Worm (Caenorhabditis elegans) whole organism, midembryonic: ENCODE measurements around the gene str-31.

ENCODE experiments used
- T22C8.4 ChIP-seq: fragments of 200-800 bp; sonication (Bioruptor generic); IDR thresholded peaks from 2 replicates; pipeline ENCODE4 v1.3.6; 2022; ENCODE audit warnings: missing genetic modification characterization, missing compliant biosample characterization
- cog-1 ChIP-seq: sonication (generic microtip); optimal IDR thresholded peaks from 2 replicates; lab custom pipeline; 2016; ENCODE audit warnings: missing genetic modification characterization, missing compliant biosample characterization
- flt-1 ChIP-seq: fragments of 200-800 bp; sonication (Bioruptor generic); IDR thresholded peaks from 2 replicates; pipeline ENCODE4 v1.3.6; 2022; ENCODE audit warnings: missing genetic modification characterization, missing compliant biosample characterization
- klf-2 ChIP-seq: fragments of 200-800 bp; sonication (Bioruptor generic); conservative IDR thresholded peaks from 2 replicates; pipeline ENCODE4 v1.3.6; 2022; ENCODE audit warnings: missing genetic modification reagents, missing genetic modification characterization, missing compliant biosample characterization
- med-1 ChIP-seq: sonication (generic microtip); optimal IDR thresholded peaks from 2 replicates; lab custom pipeline; 2017; ENCODE audit warnings: missing genetic modification characterization, mild to moderate bottlenecking, missing compliant biosample characterization, antibody characterized with exemption, missing genetic modification reagents; ENCODE audit not compliant: insufficient read depth
- ref-1 ChIP-seq: fragments of 200-800 bp; sonication (Bioruptor generic); conservative IDR thresholded peaks from 2 replicates; pipeline ENCODE4 v1.3.6; 2022; ENCODE audit warnings: missing genetic modification reagents, missing genetic modification characterization, missing compliant biosample characterization
- tab-1 ChIP-seq: fragments of 200-800 bp; sonication (Bioruptor generic); IDR thresholded peaks from 2 replicates; pipeline ENCODE4 v1.3.6; 2022; ENCODE audit warnings: missing genetic modification characterization, missing compliant biosample characterization
- ztf-23 ChIP-seq: fragments of 200-800 bp; sonication (Bioruptor generic); IDR thresholded peaks from 2 replicates; pipeline ENCODE4 v1.3.6; 2022; ENCODE audit warnings: missing genetic modification reagents, missing genetic modification characterization, missing compliant biosample characterization
- ztf-29 ChIP-seq: fragments of 200-800 bp; sonication (Bioruptor generic); IDR thresholded peaks from 2 replicates; pipeline ENCODE4 v1.3.6; 2022; ENCODE audit warnings: missing genetic modification reagents, missing genetic modification characterization, missing compliant biosample characterization

str-31 gene

DNA sequence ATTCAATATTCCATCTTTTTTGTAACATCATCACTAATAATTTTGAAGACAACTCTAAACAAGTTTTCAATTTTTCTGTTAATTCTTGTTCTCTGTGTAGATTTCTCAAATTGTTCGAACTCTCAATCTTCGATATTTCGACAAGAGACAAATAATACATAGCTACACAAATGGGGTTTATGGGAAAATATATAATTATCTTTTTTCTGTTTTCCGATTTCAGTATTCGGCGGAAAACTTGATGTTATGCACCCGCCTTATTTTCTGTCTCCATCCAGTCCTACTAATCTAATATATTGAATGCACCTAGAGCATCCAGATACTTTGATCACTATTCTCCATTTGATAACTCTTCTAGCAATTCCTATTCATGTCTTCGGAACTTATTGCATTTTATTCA lies 30.5 kb upstream of the str-31 start, which contains the start of gene srh-268:
Gene srh-268, plus strand, starts transcription at position 301 of the 400 bp plus-strand sequence.
- TF ChIP-seq ref-1 (GFP tag; lab: Robert Waterston, UW) (no peak), ztf-29 (GFP tag; lab: Robert Waterston, UW) (no peak), klf-2 (GFP tag; lab: Robert Waterston, UW) (no peak), flt-1 (no peak), T22C8.4 (no peak), med-1 (GFP tag; lab: Kevin White, UChicago) (no peak), ztf-23 (GFP tag; lab: Robert Waterston, UW) (no peak), cog-1 (tag; lab: Kevin White, UChicago) (no peak)

DNA sequence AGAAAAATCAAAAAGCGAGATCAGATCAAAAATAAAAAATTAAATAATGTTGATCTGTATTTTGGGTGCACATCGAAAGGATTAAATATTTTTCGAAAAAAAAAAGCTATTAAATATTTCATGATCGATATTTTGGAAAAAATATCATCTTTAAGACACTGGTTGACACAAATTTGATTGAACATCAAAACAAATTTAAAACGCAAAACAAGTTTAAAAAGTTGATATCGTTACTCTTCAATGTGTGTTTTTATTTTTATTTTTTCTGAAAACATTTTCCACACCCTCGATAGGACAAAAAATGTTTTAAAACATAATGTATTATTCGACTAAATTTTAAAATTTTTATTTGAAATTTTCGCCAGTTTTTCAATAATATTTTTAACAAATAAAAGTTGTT lies 29.6 kb upstream of the str-31 start, which contains the start of gene C54F6.12:
Gene C54F6.12, minus strand, starts transcription at position 101 of the 400 bp plus-strand sequence.
- TF ChIP-seq T22C8.4 (no peak), ztf-23 (GFP tag; lab: Robert Waterston, UW) (no peak), klf-2 (GFP tag; lab: Robert Waterston, UW) (no peak), flt-1 (no peak), med-1 (GFP tag; lab: Kevin White, UChicago) (no peak), ztf-29 (GFP tag; lab: Robert Waterston, UW) (no peak), cog-1 (tag; lab: Kevin White, UChicago) (no peak), ref-1 (GFP tag; lab: Robert Waterston, UW) (no peak), tab-1 (GFP tag; lab: Robert Waterston, UW) (no peak)

DNA sequence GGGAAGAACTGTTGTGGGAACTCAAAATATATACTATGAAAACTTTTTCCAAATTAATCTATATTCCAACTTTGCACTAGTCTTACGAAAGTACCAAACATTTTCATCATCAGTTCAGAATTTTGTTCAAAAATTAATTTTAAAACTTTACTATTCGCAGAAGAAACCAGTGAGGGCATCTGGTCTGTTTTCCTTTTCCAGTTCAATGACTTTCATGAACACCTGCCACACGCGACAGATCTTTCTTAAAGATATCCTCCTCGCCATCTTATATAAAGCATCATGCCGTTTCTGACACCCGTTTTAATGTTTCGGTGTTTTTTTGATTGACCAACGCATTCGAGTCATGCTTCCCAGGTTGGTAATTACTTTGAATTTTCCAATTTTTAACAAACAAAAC lies 24.5 kb upstream of the str-31 start, which contains the start of gene C54F6.3:
Gene C54F6.3, plus strand, starts transcription at position 301 of the 400 bp plus-strand sequence.
- no peak for TF ChIP-seq tab-1 (GFP tag; lab: Robert Waterston, UW)

DNA sequence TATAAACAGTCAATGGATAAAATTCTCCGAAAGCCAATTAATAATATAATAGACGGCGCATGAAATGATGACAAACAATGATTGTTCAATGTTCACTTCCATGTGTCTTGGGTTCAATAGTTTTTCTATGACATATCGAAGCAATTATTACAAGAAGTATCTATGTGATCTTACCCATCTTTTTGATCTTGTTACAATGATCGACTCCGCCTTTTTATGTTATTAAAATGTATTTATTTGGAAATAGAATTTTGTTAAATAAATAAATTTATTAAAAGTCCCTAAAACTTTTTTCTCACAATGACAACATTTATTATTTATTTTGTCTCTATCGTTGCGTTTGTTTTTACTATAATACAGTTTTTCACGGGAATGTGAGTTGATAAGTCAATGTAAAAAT lies 21.4 kb upstream of the str-31 start, which contains the start of gene swt-2:
Gene swt-2, plus strand, starts transcription at position 301 of the 400 bp plus-strand sequence.
- TF ChIP-seq ztf-23 (GFP tag; lab: Robert Waterston, UW), result no peak
- no peak for TF ChIP-seq cog-1 (tag; lab: Kevin White, UChicago)
- TF ChIP-seq T22C8.4, result no peak
- TF ChIP-seq ref-1 (GFP tag; lab: Robert Waterston, UW), result no peak
- TF ChIP-seq ztf-29 (GFP tag; lab: Robert Waterston, UW), result no peak
- no peak for TF ChIP-seq klf-2 (GFP tag; lab: Robert Waterston, UW)
- no peak for TF ChIP-seq med-1 (GFP tag; lab: Kevin White, UChicago)
- TF ChIP-seq tab-1 (GFP tag; lab: Robert Waterston, UW), result no peak
- no peak for TF ChIP-seq flt-1

DNA sequence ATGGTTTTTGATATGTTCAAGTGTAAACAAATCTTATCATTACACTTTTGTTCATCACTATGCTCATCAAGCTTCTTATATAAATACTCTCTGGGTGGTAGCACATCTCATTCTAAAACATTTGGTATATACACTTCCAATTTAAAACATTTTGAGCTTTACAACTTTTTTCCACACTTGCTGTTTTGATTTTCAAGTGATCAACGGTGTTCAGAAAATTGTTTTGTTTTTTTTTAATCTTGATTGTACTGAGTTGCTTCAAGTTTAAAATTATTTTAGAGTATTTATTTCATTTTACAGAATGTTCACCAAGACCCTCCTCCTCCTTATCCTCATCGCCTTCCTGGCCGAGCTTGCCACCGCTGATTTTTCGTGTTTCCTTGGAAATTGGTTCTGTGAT lies 20.4 kb upstream of the str-31 start, which contains the start of gene C54F6.5:
Gene C54F6.5, plus strand, starts transcription at position 301 of the 400 bp plus-strand sequence.
- TF ChIP-seq ztf-29 (GFP tag; lab: Robert Waterston, UW) (no peak), cog-1 (tag; lab: Kevin White, UChicago) (no peak), ztf-23 (GFP tag; lab: Robert Waterston, UW) (no peak), ref-1 (GFP tag; lab: Robert Waterston, UW) (no peak), tab-1 (GFP tag; lab: Robert Waterston, UW) (no peak), flt-1 (no peak), klf-2 (GFP tag; lab: Robert Waterston, UW) (no peak), med-1 (GFP tag; lab: Kevin White, UChicago) (no peak), T22C8.4 (no peak)

DNA sequence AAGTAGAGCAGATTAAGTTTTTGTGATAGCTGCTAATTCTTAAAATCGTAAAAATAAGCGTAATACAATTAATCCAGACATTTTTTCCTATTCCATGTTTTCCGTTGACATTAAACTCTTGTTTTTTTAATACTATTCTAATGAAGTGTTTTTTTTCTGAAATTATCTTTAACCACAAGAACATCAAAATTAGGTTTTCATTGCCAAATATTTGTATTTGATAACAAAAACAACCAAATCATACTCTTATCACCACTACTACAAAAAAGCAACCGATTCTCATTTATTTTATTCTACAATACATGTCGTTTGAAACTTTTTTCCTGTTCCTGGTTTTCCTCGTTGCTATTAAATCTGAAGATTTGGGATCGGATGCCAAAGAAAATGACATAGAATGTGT lies 18.7 kb upstream of the str-31 start, which contains the start of gene C54F6.17:
Gene C54F6.17, plus strand, starts transcription at position 301 of the 400 bp plus-strand sequence.
- TF ChIP-seq ztf-29 (GFP tag; lab: Robert Waterston, UW), result no peak
- TF ChIP-seq ztf-23 (GFP tag; lab: Robert Waterston, UW), result no peak
- no peak for TF ChIP-seq cog-1 (tag; lab: Kevin White, UChicago)
- no peak for TF ChIP-seq ref-1 (GFP tag; lab: Robert Waterston, UW)
- no peak for TF ChIP-seq flt-1
- no peak for TF ChIP-seq klf-2 (GFP tag; lab: Robert Waterston, UW)
- TF ChIP-seq T22C8.4, result no peak
- no peak for TF ChIP-seq tab-1 (GFP tag; lab: Robert Waterston, UW)
- no peak for TF ChIP-seq med-1 (GFP tag; lab: Kevin White, UChicago)

ce11 chrV:7525695-7526094 lies 17.2 kb upstream of the str-31 start, which contains the start of gene C54F6.18:
C54F6.18 (plus strand) TSS chrV:7525995.
- TF ChIP-seq T22C8.4, result no peak
- no peak for TF ChIP-seq klf-2 (GFP tag; lab: Robert Waterston, UW)
- TF ChIP-seq tab-1 (GFP tag; lab: Robert Waterston, UW), result no peak
- no peak for TF ChIP-seq cog-1 (tag; lab: Kevin White, UChicago)
- TF ChIP-seq flt-1, result no peak
- TF ChIP-seq ztf-23 (GFP tag; lab: Robert Waterston, UW), result no peak
- TF ChIP-seq ref-1 (GFP tag; lab: Robert Waterston, UW), result no peak
- TF ChIP-seq med-1 (GFP tag; lab: Kevin White, UChicago), result no peak
- TF ChIP-seq ztf-29 (GFP tag; lab: Robert Waterston, UW), result no peak

DNA sequence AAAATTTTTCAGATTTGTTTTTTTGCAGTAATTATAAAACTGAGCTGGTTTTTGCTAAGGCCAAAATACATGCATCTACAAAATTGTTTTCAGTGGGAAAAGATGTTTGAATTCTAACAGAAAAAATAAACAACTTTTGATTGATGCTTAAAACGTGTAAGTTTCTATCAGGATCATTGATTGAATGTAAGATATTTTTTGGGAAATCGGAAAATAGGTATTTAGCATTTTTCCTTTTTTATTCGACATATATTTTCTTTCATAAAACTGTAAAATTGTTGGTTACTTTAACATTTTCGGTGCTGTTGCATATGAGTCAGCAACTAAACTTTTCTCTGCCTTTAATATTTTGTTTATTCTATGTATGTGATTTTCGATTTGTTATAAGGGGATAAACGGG lies 16.0 kb upstream of the str-31 start, which contains the start of gene C54F6.20:
Gene C54F6.20, plus strand, starts transcription at position 301 of the 400 bp plus-strand sequence.
- TF ChIP-seq flt-1, result no peak
- no peak for TF ChIP-seq med-1 (GFP tag; lab: Kevin White, UChicago)

DNA sequence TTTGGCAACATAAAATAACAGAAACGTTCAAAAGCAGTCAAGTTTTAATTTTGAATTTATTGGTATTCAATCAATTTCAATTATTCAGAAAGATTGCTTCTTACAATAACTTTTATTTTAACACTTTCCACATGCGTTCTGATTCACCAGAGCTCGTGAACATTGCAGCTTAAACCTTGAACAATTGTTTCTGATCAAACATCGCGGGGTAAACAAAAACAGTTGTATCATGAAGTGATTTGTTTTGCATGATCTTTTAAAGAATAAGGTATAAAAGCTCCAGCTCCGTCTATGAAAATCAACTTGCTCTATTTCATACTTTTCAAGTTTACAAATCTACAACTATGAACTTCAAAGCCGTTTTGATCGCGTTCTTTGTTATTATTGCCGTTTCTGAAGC lies 14.9 kb upstream of the str-31 start, which contains the start of gene C54F6.6:
Gene C54F6.6, plus strand, starts transcription at position 301 of the 400 bp plus-strand sequence.
- TF ChIP-seq ztf-23 (GFP tag; lab: Robert Waterston, UW) (no peak), T22C8.4 (no peak), cog-1 (tag; lab: Kevin White, UChicago) (no peak), ref-1 (GFP tag; lab: Robert Waterston, UW) (no peak), klf-2 (GFP tag; lab: Robert Waterston, UW) (no peak), ztf-29 (GFP tag; lab: Robert Waterston, UW) (no peak), tab-1 (GFP tag; lab: Robert Waterston, UW) (no peak), flt-1 (no peak), med-1 (GFP tag; lab: Kevin White, UChicago) (no peak)
